Worm (Caenorhabditis elegans) whole organism, early embryonic: ENCODE results near the gene srw-40.

Source experiments
- B0310.2 ChIP-seq: sonication (generic microtip); optimal IDR thresholded peaks from 2 replicates; lab custom pipeline; 2016; ENCODE audit warnings: mild to moderate bottlenecking, missing genetic modification characterization, missing compliant biosample characterization
- F13C5.2 ChIP-seq: sonication (generic microtip); optimal IDR thresholded peaks from 2 replicates; lab custom pipeline; 2017; ENCODE audit warnings: mild to moderate bottlenecking, missing genetic modification characterization, inconsistent platforms, missing compliant biosample characterization
- aly-1 ChIP-seq: sonication (generic microtip); optimal IDR thresholded peaks from 2 replicates; lab custom pipeline; 2016; ENCODE audit warnings: missing genetic modification characterization, missing compliant biosample characterization
- ama-1 ChIP-seq: fragments of 150-350 bp; optimal IDR thresholded peaks from 2 replicates; lab custom pipeline; 2014
- ceh-13 ChIP-seq: fragments of 200-800 bp; sonication (Bioruptor generic); optimal IDR thresholded peaks from 2 replicates; lab custom pipeline; 2018; ENCODE audit warnings: mild to moderate bottlenecking, missing genetic modification characterization, missing compliant biosample characterization
- ceh-36 ChIP-seq: sonication (generic microtip); optimal IDR thresholded peaks from 2 replicates; lab custom pipeline; 2016; ENCODE audit warnings: missing genetic modification characterization, inconsistent platforms, missing compliant biosample characterization
- ets-7 ChIP-seq: sonication (generic microtip); optimal IDR thresholded peaks from 2 replicates; lab custom pipeline; 2016; ENCODE audit warnings: missing genotype, missing genetic modification characterization, missing compliant biosample characterization
- flt-1 ChIP-seq: fragments of 200-800 bp; sonication (Bioruptor generic); IDR thresholded peaks from 2 replicates; pipeline ENCODE4 v1.3.6; 2022; ENCODE audit warnings: missing genetic modification characterization, missing compliant biosample characterization
- hmbx-1 ChIP-seq: sonication (generic microtip); optimal IDR thresholded peaks from 2 replicates; lab custom pipeline; 2016; ENCODE audit warnings: mild to moderate bottlenecking, missing genetic modification characterization, missing compliant biosample characterization
- hmg-4 ChIP-seq: fragments of 200-800 bp; sonication (Bioruptor generic); optimal IDR thresholded peaks from 2 replicates; lab custom pipeline; 2018; ENCODE audit warnings: mild to moderate bottlenecking, missing genetic modification characterization, missing compliant biosample characterization
- hnd-1 ChIP-seq: sonication (generic microtip); optimal IDR thresholded peaks from 2 replicates; lab custom pipeline; 2016; ENCODE audit warnings: missing genetic modification characterization, missing compliant biosample characterization
- pes-1 ChIP-seq: fragments of 200-800 bp; sonication (Bioruptor generic); IDR thresholded peaks from 2 replicates; pipeline ENCODE4 v1.3.6; 2022; ENCODE audit warnings: missing genetic modification reagents, missing genetic modification characterization, missing compliant biosample characterization
- scrt-1 ChIP-seq: fragments of 200-800 bp; sonication (Bioruptor generic); IDR thresholded peaks from 2 replicates; pipeline ENCODE4 v1.3.6; 2022; ENCODE audit warnings: missing genetic modification characterization, missing compliant biosample characterization
- sea-1 ChIP-seq: fragments of 200-800 bp; sonication (Bioruptor generic); conservative IDR thresholded peaks from 2 replicates; pipeline ENCODE4 v1.3.6; 2022; ENCODE audit warnings: missing genetic modification characterization, missing compliant biosample characterization
- tbx-11 ChIP-seq: fragments of 200-800 bp; sonication (Bioruptor generic); IDR thresholded peaks from 2 replicates; pipeline ENCODE4 v1.3.6; 2022; ENCODE audit warnings: missing genetic modification characterization, missing compliant biosample characterization
- tbx-37 ChIP-seq: fragments of 200-800 bp; sonication (Bioruptor generic); conservative IDR thresholded peaks from 2 replicates; pipeline ENCODE4 v1.3.6; 2022; ENCODE audit warnings: missing genetic modification reagents, missing genetic modification characterization, missing compliant biosample characterization
- tra-4 ChIP-seq: sonication (generic microtip); optimal IDR thresholded peaks from 2 replicates; lab custom pipeline; 2017; ENCODE audit warnings: missing genetic modification characterization, missing compliant biosample characterization

srw-40 gene

ce11 chrII:4339882-4340281 is 24.0 kb upstream of the srw-40 start, which contains the start of gene athp-2:
athp-2 (plus strand) TSS chrII:4340182.
- TF ChIP-seq F13C5.2 (tag; lab: Kevin White, UChicago) = no peak
- TF ChIP-seq hnd-1 (tag; lab: Kevin White, UChicago) = no peak
- no peak for TF ChIP-seq B0310.2
- no peak for TF ChIP-seq tra-4 (tag; lab: Kevin White, UChicago)
- no peak for TF ChIP-seq sea-1 (GFP tag; lab: Robert Waterston, UW)
- TF ChIP-seq flt-1 = no peak
- TF ChIP-seq pes-1 (GFP tag; lab: Robert Waterston, UW) = no peak

ce11 chrII:4337731-4338130 is 21.8 kb upstream of the srw-40 start:
- no peak for TF ChIP-seq ama-1 (lab: Kevin White, UChicago)

- TF ChIP-seq ceh-13 (no peak), hmbx-1 (no peak), tbx-37 (no peak), pes-1 (GFP tag; lab: Robert Waterston, UW) (no peak), scrt-1 (no peak), ama-1 (lab: Kevin White, UChicago) (no peak), hmg-4 (GFP tag; lab: Kevin White, UChicago) (no peak), tra-4 (tag; lab: Kevin White, UChicago) (no peak), B0310.2 (no peak), ets-7 (no peak), tbx-11 (GFP tag; lab: Robert Waterston, UW) (no peak)
Measured at ce11 chrII:4334448-4334847, 18.5 kb upstream of the srw-40 start, which contains the start of gene madf-3. madf-3 (plus strand) TSS chrII:4334748.

ce11 chrII:4328716-4329115 is 12.8 kb upstream of the srw-40 start, which contains the start of gene H20J04.4:
H20J04.4 (plus strand) TSS chrII:4329016.
- TF ChIP-seq ceh-13 = no peak
- no peak for TF ChIP-seq tbx-37
- TF ChIP-seq tra-4 (tag; lab: Kevin White, UChicago) = no peak
- TF ChIP-seq B0310.2 = no peak
- TF ChIP-seq pes-1 (GFP tag; lab: Robert Waterston, UW) = no peak
- no peak for TF ChIP-seq ceh-36 (tag; lab: Kevin White, UChicago)
- no peak for TF ChIP-seq scrt-1
- TF ChIP-seq sea-1 (GFP tag; lab: Robert Waterston, UW) = no peak
- no peak for TF ChIP-seq flt-1
- no peak for TF ChIP-seq hmbx-1

- TF ChIP-seq sea-1 (GFP tag; lab: Robert Waterston, UW) = no peak
- no peak for TF ChIP-seq B0310.2
- no peak for TF ChIP-seq scrt-1
- no peak for TF ChIP-seq tbx-11 (GFP tag; lab: Robert Waterston, UW)
- no peak for TF ChIP-seq pes-1 (GFP tag; lab: Robert Waterston, UW)
- no peak for TF ChIP-seq tra-4 (tag; lab: Kevin White, UChicago)
- no peak for TF ChIP-seq ama-1 (lab: Kevin White, UChicago)
- TF ChIP-seq flt-1 = no peak
- TF ChIP-seq hnd-1 (tag; lab: Kevin White, UChicago) = no peak
- no peak for TF ChIP-seq aly-1 (tag; lab: Kevin White, UChicago)
- TF ChIP-seq ets-7 = no peak
- no peak for TF ChIP-seq ceh-13
Measured at ce11 chrII:4326420-4326819, 10.5 kb upstream of the srw-40 start, which contains the start of gene pfd-2. pfd-2 (plus strand) TSS chrII:4326720.

ce11 chrII:4324061-4324460 is 8.2 kb upstream of the srw-40 start, which contains the start of gene mog-2:
mog-2 (plus strand) TSS chrII:4324361.
- TF ChIP-seq sea-1 (GFP tag; lab: Robert Waterston, UW) (no peak), ceh-13 (no peak), tbx-11 (GFP tag; lab: Robert Waterston, UW) (no peak), ceh-36 (tag; lab: Kevin White, UChicago) (no peak), tbx-37 (no peak), ama-1 (lab: Kevin White, UChicago) (no peak), scrt-1 (no peak), flt-1 (no peak), ets-7 (no peak), hnd-1 (tag; lab: Kevin White, UChicago) (no peak), F13C5.2 (tag; lab: Kevin White, UChicago) (no peak), hmg-4 (GFP tag; lab: Kevin White, UChicago) (no peak), hmbx-1 (no peak), tra-4 (tag; lab: Kevin White, UChicago) (no peak), aly-1 (tag; lab: Kevin White, UChicago) (no peak), B0310.2 (no peak), pes-1 (GFP tag; lab: Robert Waterston, UW) (no peak)

- no peak for TF ChIP-seq ceh-36 (tag; lab: Kevin White, UChicago)
- TF ChIP-seq F13C5.2 (tag; lab: Kevin White, UChicago) = no peak
- no peak for TF ChIP-seq pes-1 (GFP tag; lab: Robert Waterston, UW)
- no peak for TF ChIP-seq aly-1 (tag; lab: Kevin White, UChicago)
Measured at ce11 chrII:4322871-4323270, 7.0 kb upstream of the srw-40 start, which contains the start of gene H20J04.6. H20J04.6 (plus strand) TSS chrII:4323256.

- TF ChIP-seq B0310.2 = no peak
- TF ChIP-seq tbx-37 = no peak
- TF ChIP-seq ceh-36 (tag; lab: Kevin White, UChicago) = no peak
- no peak for TF ChIP-seq tbx-11 (GFP tag; lab: Robert Waterston, UW)
- no peak for TF ChIP-seq flt-1
- TF ChIP-seq scrt-1 = no peak
- no peak for TF ChIP-seq hnd-1 (tag; lab: Kevin White, UChicago)
- TF ChIP-seq aly-1 (tag; lab: Kevin White, UChicago) = no peak
- TF ChIP-seq sea-1 (GFP tag; lab: Robert Waterston, UW) = no peak
- TF ChIP-seq hmbx-1 = no peak
- no peak for TF ChIP-seq hmg-4 (GFP tag; lab: Kevin White, UChicago)
- TF ChIP-seq ama-1 (lab: Kevin White, UChicago) = no peak
- no peak for TF ChIP-seq F13C5.2 (tag; lab: Kevin White, UChicago)
- no peak for TF ChIP-seq pes-1 (GFP tag; lab: Robert Waterston, UW)
- TF ChIP-seq ets-7 = no peak
- TF ChIP-seq ceh-13 = no peak
Measured at ce11 chrII:4321766-4322165, 5.9 kb upstream of the srw-40 start, which contains the start of gene Y52E8A.1. Y52E8A.1 (plus strand) TSS chrII:4322066.
